Worm (Caenorhabditis elegans): ENCODE data around the gene T24E12.6.

DNA sequence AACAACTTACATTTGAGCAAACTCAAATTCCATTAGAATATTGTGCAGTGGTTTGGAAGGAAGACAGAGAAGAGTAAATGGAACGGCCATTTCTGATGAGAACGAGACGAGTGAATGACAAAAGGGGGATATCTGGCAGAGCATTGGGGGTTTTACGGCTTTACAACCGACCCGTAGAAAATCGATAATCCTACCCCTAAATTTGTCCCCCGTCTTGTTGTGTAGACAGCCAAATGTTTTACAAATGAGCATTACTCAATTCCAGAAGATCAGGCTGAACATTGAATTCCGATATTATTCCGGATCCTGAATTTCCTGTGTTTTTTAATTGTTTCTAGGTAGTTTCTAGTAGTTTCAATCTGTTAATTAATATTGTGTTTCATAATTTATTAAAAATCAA, 31.8 kb upstream of the T24E12.6 start, which contains the start of gene fbxb-99:
- TF ChIP-seq snpc-4 (tag; optimal IDR thresholded peaks at IDR 0.05) (no peak), nhr-23 (tag; optimal IDR thresholded peaks at IDR 0.05) (no peak)

Data from whole organism, L2 larva.